Worm (Caenorhabditis elegans): ENCODE results near the gene mtss-1.

The mtss-1 gene

DNA sequence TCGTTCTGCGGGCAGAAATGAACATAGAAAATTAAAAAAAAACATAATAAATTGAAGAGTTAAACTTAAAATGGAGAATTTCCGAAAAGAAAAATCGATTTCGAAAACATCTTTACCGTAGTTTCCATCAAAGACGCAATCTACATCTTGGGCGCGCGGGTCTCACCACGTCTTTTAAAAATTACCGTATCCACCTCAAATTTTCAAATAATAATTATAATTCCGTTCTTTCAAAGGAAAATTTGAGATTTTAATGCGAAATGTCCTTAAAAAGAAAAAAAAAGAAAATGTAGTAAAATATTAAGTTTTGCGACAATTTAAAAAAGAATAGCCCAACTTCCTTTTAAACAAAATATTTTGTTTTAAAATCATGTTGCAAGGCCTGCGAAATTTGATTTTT lies 5.0 kb upstream of the mtss-1 start:
- TF ChIP-seq pqm-1 (tag; optimal IDR thresholded peaks at IDR 0.05) (no peak), aly-2 (tag; optimal IDR thresholded peaks at IDR 0.05) (no peak), elt-2 (tag; optimal IDR thresholded peaks at IDR 0.05) (no peak)

DNA sequence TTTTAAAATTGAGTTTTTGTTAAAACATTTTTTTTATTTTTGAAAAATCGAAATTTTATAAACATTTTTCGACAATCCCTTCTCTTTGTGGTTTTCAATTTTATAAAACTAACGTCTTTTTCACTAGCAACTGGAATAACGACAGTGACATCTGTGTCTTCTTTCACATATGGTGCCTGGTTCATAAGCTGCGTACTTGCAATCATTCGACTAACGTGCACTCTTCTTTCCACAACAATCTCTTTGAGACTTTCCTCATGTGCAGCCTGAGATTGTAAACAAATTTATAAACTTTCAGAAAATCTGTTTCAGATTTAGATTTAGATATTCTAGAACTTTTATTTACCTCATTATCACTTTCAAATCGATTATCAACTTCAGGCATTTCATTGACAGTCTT lies 3.1 kb upstream of the mtss-1 start:
- TF ChIP-seq nhr-237 (tag; optimal IDR thresholded peaks at IDR 0.05) (no peak), pqm-1 (tag; optimal IDR thresholded peaks at IDR 0.05) (no peak)

DNA sequence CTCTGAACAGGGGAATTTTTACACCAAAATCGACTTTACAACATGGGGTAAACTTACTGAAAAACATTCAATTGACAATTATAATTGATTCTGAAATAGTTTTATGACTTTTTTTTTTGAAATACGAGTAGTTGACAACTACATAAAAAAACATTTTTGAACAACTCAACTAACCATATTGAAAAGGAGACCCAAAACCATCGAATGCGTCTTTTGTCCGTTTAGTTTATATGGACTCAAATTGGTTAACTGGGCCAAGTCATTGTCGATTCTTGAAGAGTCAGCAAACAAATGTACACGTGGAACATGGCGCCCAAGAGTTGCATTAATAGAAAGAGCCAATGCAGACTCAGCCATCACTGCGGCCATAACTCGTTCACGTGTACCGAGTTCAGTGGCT lies 1.6 kb upstream of the mtss-1 start:
- TF ChIP-seq egl-27 (tag; optimal IDR thresholded peaks at IDR 0.05) (no peak), mml-1 (tag; optimal IDR thresholded peaks at IDR 0.05) (no peak), aly-2 (tag; optimal IDR thresholded peaks at IDR 0.05) (no peak), unc-39 (tag; optimal IDR thresholded peaks at IDR 0.05) (no peak), sea-2 (GFP tag; optimal IDR thresholded peaks at IDR 0.05) (no peak), snpc-4 (tag; optimal IDR thresholded peaks at IDR 0.05) (no peak), nhr-76 (tag; optimal IDR thresholded peaks at IDR 0.05) (no peak), lin-15B (tag; optimal IDR thresholded peaks at IDR 0.05) (no peak), tbx-2 (tag; optimal IDR thresholded peaks at IDR 0.05) (no peak), nhr-12 (tag; optimal IDR thresholded peaks at IDR 0.05) (no peak), nhr-237 (tag; optimal IDR thresholded peaks at IDR 0.05) (no peak), nhr-11 (tag; optimal IDR thresholded peaks at IDR 0.05) (no peak), elt-2 (tag; optimal IDR thresholded peaks at IDR 0.05) (no peak), nfya-1 (tag; optimal IDR thresholded peaks at IDR 0.05; ENCODE audit: insufficient read depth) (no peak), fkh-10 (GFP tag; optimal IDR thresholded peaks at IDR 0.05) (no peak), nhr-28 (tag; optimal IDR thresholded peaks at IDR 0.05) (no peak), fkh-2 (tag; optimal IDR thresholded peaks at IDR 0.05) (no peak), ceh-82 (tag; optimal IDR thresholded peaks at IDR 0.05) (no peak), lin-39 (tag; optimal IDR thresholded peaks at IDR 0.05) (no peak), ztf-11 (tag; optimal IDR thresholded peaks at IDR 0.05) (no peak)

DNA sequence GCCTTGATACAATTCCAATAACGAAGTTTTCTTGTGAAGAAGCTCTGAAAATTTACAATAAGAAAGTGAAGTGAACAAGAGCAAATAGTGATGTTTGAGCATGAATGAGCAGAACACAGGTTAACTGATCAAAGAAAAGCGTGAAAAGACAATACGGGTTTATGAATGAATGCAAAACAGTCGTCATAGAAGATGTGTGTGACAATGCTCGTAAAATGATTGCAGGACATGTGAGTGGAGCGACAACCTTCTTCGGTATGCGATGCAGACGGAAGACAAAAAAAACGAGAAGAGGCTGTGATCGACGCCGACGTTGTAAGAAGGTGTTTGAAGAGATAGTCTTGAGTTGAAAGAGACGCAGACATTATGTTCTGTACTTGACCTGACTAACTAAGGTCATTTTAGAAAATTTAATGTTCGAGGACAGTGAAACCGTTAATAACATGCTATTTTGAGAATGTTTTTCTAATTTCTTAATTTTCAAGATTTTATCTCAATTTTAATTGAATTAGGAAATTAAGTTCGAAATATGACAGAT lies 750 bp upstream of the mtss-1 start, which contains the start of gene mig-22:
mig-22 (minus strand) TSS at position 51 of the 538 bp plus-strand sequence.
- no peak for TF ChIP-seq unc-62 (GFP tag; optimal IDR thresholded peaks at IDR 0.05)
- TF ChIP-seq nhr-25 (tag; optimal IDR thresholded peaks at IDR 0.05): peak; percentile 83
- TF ChIP-seq nhr-23 (tag; optimal IDR thresholded peaks at IDR 0.05): peak; percentile 17
- no peak for TF ChIP-seq ama-1 (optimal IDR thresholded peaks at IDR 0.05)

ce11 chrIII:8769253-8769652 lies 1.1 kb downstream of the mtss-1 start, which contains the start of gene K02D10.1:
K02D10.1 (plus strand) TSS chrIII:8769536.
- TF ChIP-seq unc-39 (tag; optimal IDR thresholded peaks at IDR 0.05) (no peak), ceh-28 (tag; optimal IDR thresholded peaks at IDR 0.05) (peak; percentile 29), unc-62 (GFP tag; optimal IDR thresholded peaks at IDR 0.05) (no peak), pha-4 (tag; optimal IDR thresholded peaks at IDR 0.05) (no peak), ceh-82 (tag; optimal IDR thresholded peaks at IDR 0.05) (no peak), ama-1 (optimal IDR thresholded peaks at IDR 0.05) (peak; percentile 62), ztf-11 (tag; optimal IDR thresholded peaks at IDR 0.05) (no peak), nfya-1 (tag; optimal IDR thresholded peaks at IDR 0.05; ENCODE audit: insufficient read depth) (no peak), elt-2 (tag; optimal IDR thresholded peaks at IDR 0.05) (no peak), elt-1 (tag; optimal IDR thresholded peaks at IDR 0.05) (no peak), ztf-4 (tag; optimal IDR thresholded peaks at IDR 0.05) (no peak)

DNA sequence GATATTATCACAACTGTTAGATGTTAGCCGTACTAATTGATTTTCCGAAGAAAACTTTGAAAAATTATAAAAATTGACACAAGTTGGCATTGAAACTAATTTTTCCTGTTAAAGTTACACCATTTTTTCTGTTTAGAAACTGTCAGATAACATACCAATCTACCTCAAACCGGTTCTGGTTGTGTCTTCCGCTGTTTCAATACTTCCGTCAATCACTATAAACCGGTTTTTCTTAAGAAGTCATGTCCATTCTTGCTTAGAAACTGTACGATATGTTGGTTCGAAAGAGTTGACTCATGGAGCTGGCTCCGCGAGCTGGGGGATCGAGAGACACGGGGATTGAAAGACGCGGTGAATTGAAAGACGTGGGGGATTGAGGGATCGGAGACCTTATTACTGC lies 2.1 kb downstream of the mtss-1 start:
- no peak for TF ChIP-seq nhr-76 (tag; optimal IDR thresholded peaks at IDR 0.05)
- TF ChIP-seq R02D3.7 (tag; optimal IDR thresholded peaks at IDR 0.05): no peak
- TF ChIP-seq tbx-2 (tag; optimal IDR thresholded peaks at IDR 0.05): no peak
- TF ChIP-seq nhr-23 (tag; optimal IDR thresholded peaks at IDR 0.05): peak; percentile 30
- TF ChIP-seq nhr-28 (tag; optimal IDR thresholded peaks at IDR 0.05): no peak
- peak; percentile 58 for TF ChIP-seq nhr-25 (tag; optimal IDR thresholded peaks at IDR 0.05)

ce11 chrIII:8771162-8771561 lies 3.1 kb downstream of the mtss-1 start, which contains the start of gene K02D10.2:
K02D10.2 (minus strand) TSS chrIII:8771262.
- TF ChIP-seq ceh-16 (tag; optimal IDR thresholded peaks at IDR 0.05) (no peak), elt-1 (tag; optimal IDR thresholded peaks at IDR 0.05) (no peak), zag-1 (tag; optimal IDR thresholded peaks at IDR 0.05) (no peak), nfya-1 (tag; optimal IDR thresholded peaks at IDR 0.05; ENCODE audit: insufficient read depth) (no peak)
